Fruit fly (Drosophila melanogaster) Kc167 (cell line): Measurements from ENCODE around the gene CG45060.

ENCODE experiments used
- Myc ChIP-seq: fragments of >200 bp; optimal IDR thresholded peaks from 2 replicates; lab custom pipeline; 2017; ENCODE audit warnings: missing external identifiers
- insv ChIP-seq: fragments of >200 bp; optimal IDR thresholded peaks from 3 replicates; lab custom pipeline; 2018; ENCODE audit warnings: missing external identifiers

DNA sequence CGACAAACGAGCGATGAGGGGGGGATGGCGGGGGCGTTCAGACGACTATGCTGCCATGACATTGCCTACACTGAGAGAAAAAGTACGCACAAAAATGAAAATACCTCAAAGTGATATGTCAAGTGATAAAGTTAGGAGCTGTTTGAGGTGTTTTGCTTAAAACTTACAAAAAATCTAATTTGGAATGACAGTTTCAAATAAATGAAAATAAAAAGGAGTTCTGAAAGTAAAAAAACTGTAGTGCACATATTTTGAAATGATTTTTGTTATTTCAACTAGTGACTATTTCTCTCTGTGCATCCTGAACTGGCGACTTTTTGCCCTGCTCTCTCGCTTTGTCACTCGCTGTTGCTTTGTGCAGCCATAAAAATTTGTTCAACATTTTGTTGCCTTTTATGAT, 38.5 kb downstream of the CG45060 start:
- TF ChIP-seq Myc (lab: Kevin White, UChicago) = no peak
- no peak for TF ChIP-seq insv
